Worm (Caenorhabditis elegans): ENCODE data around the gene C14E2.5.

- TF ChIP-seq ces-1 (GFP tag; optimal IDR thresholded peaks at IDR 0.05) (no peak), mxl-3 (GFP tag; optimal IDR thresholded peaks at IDR 0.05) (no peak), vab-7 (GFP tag; IDR thresholded peaks at IDR 0.05) (no peak), nhr-237 (tag; optimal IDR thresholded peaks at IDR 0.05) (no peak), madf-5 (GFP tag; IDR thresholded peaks at IDR 0.05) (no peak), nhr-11 (tag; optimal IDR thresholded peaks at IDR 0.05) (no peak), nhr-10 (tag; optimal IDR thresholded peaks at IDR 0.05) (no peak), zip-2 (tag; optimal IDR thresholded peaks at IDR 0.05) (no peak)
These were observed 4.8 kb upstream of the C14E2.5 start, which contains the start of gene C14E2.6 for ce11 chrX:1829937-1830336.

Measured in whole organism, L4 larva.